Worm (Caenorhabditis elegans) whole organism, L4/young adult: ENCODE measurements around the gene fipr-5.

Source experiments
- W03F9.2 ChIP-seq: fragments of 150-350 bp; optimal IDR thresholded peaks from 2 replicates; lab custom pipeline; 2014; ENCODE audit warnings: missing biosample characterization, missing genetic modification characterization
- dao-5 ChIP-seq: sonication (generic microtip); optimal IDR thresholded peaks from 2 replicates; lab custom pipeline; 2016; ENCODE audit warnings: missing genotype, missing genetic modification characterization, moderate library complexity, missing compliant biosample characterization
- him-1 ChIP-seq: sonication (generic microtip); optimal IDR thresholded peaks from 2 replicates; lab custom pipeline; 2016; ENCODE audit warnings: missing genotype, missing genetic modification reagents, missing genetic modification characterization, missing compliant biosample characterization

The fipr-5 gene

DNA sequence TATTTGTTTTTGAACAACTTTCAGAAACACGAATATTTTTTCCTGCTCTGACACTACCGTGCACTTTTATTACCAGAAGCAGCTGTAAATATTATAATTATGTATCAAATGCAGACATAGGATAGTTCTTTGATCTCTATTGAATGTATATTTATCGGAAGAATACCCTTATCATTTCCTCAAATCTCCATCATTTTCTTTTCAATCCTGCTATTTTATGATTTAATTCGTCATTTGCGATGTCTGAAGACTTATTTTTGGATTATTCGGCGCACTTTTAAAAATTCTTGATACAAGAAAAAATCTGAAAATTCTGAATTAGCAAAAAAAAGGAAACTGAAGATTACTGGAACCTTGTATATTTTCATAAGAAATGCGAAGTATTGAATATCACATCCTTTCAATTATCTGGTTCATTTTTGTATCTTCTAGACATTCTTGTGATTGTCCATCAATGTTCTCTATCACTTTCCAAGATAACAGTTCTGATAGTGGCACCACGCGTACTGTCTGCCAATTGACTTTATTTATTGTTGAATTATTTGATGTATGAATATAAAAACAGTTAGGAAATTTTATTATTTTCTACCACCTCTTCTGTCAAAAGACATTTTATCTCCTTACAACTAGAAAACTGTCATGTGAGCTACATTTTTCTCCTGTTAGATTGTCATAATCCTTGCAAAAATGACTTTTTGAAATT, 23.0 kb upstream of the fipr-5 start:
- TF ChIP-seq him-1 (tag; lab: Kevin White, UChicago), result no peak
- no peak for TF ChIP-seq dao-5 (tag; lab: Kevin White, UChicago)
- TF ChIP-seq W03F9.2, result no peak

DNA sequence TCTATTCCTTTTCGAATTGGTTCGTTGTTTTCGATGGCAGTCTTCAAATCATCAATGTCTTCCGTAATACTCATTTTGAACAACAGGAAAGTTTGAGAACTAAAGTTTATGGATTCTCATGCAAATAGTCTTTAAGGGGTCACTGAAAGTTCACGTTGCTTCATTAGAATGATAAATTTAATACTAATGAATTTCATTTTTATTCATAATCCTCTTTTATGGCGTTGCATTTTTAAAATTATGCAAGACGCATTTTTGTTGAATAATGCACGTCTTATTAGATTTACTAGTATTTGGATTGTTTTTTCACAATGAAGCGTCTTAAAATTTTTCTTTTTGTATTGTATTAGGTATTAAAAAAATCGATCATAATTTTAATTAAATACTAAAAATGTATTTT, 21.9 kb upstream of the fipr-5 start, which contains the start of gene C12D8.9:
C12D8.9 (minus strand) TSS at position 101 of the 400 bp plus-strand sequence.
- TF ChIP-seq dao-5 (tag; lab: Kevin White, UChicago) (no peak), W03F9.2 (no peak), him-1 (tag; lab: Kevin White, UChicago) (no peak)

DNA sequence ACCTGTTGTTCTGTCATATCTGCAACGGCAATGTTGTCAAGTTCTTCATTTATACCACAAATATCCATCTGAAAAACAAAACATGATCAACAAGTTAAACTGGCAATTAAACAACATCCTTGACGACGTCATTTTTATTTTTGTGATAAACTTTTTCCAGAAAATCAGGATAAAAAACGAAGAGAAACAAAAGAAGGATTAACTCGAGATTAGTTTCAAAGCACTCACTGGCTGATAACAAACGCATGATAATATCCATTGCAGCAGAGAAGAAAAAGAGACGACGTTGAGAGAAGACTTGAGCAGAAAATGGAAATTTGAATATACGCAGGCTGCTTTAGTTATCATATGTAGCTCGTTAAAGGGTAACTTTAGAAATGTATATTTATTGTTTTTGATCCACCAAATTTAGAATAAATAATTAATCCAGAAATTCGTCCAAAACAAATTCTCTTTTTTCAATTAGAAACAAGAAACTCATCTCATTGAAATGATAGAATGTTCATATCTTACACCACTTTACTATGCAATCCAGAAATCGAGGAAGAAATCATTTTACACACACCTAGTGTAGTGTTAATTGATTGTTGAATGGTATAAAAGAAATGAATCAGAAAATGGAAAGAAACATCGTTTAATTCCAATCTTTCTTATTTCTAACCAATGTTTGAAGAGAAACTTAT, 20.0 kb upstream of the fipr-5 start, which contains the start of the genes C12D8.21 and col-148:
C12D8.21 (minus strand) TSS at position 68 of the 683 bp plus-strand sequence.
col-148 (plus strand) TSS at position 633 of the 683 bp plus-strand sequence.
- no peak for TF ChIP-seq dao-5 (tag; lab: Kevin White, UChicago)
- TF ChIP-seq W03F9.2, result no peak
- TF ChIP-seq him-1 (tag; lab: Kevin White, UChicago), result no peak

DNA sequence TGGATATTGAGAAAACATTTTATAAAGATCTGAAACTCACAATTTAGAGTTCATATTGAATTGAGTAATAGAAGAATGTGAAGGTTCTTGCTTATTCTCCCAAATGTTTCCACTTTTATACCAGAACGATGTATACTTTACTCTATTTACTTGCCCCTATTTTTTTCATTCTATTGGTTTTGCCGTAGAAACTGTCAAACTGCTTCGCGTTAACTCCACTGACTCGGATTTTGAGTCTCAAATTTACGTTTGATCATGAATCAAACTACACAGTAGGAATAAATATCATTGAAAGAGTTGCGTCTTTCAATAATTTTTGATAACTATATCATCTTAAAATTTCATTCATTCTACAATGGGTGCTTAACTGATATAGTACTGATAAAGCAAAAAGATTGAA, 18.6 kb upstream of the fipr-5 start, which contains the start of gene fipr-8:
fipr-8 (minus strand) TSS at position 101 of the 400 bp plus-strand sequence.
- TF ChIP-seq W03F9.2 (no peak), dao-5 (tag; lab: Kevin White, UChicago) (no peak), him-1 (tag; lab: Kevin White, UChicago) (no peak)

DNA sequence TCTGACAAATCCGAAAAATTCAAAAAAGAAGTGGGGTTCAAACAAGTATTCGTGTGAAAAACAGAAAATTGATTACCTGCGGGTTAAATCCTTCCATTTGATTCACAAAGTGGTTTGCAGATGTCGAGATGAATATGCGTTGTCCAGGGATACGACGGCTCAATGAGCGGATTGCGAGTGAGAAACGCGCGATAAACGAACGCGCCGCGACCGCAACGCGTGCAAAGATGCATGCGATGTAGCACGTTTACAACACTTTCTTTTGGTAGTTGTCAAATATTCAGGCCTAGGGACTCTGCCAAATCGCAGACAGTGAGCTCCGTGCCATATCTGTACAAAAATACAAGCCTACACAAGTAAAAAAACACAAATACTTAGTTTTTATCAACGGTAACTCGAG, 17.4 kb upstream of the fipr-5 start, which contains the start of gene fubl-1:
fubl-1 (minus strand) TSS at position 202 of the 400 bp plus-strand sequence.
- TF ChIP-seq W03F9.2, result no peak
- no peak for TF ChIP-seq him-1 (tag; lab: Kevin White, UChicago)
- no peak for TF ChIP-seq dao-5 (tag; lab: Kevin White, UChicago)

DNA sequence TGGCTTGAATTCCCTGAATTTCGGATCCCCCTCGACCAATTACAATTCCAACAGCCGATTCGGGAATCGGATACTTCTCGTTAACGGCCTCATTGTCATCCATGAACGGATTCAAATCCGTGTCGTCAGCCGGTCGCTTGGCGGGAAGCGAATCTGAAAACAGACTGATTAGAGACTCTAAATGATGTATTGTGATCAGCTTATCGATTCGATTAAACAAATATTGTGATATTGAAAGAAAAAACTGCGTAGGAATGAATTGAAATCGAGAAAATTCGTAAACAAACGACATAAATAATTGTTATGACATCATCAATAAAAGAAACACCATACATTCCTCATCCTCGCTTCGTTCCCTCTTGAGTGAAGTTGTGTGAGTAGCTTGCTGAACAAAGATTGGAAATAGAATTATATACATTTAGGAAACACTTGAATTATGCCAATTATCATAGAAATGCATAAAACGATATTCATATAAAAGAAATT, 16.8 kb upstream of the fipr-5 start:
- TF ChIP-seq W03F9.2, result no peak
- no peak for TF ChIP-seq dao-5 (tag; lab: Kevin White, UChicago)
- TF ChIP-seq him-1 (tag; lab: Kevin White, UChicago), result no peak

DNA sequence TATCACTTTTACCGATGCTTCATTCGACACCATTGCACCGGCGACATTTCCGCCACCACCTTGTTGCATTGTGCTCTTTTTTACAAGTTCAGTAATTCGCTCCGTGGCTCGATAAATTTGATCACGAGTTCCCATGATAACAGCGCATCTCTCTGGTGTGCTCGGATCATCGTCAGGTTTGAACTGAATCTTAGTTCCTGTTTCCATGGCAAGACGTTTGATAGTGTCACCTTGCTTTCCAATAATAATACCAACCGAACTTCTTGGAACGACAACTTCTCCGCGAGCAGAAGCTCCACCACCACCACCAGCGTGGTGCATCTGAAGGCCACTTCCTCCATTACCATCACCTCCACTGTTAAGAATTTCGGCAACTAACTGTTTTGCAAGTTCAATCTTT, 16.0 kb upstream of the fipr-5 start:
- no peak for TF ChIP-seq him-1 (tag; lab: Kevin White, UChicago)
- TF ChIP-seq dao-5 (tag; lab: Kevin White, UChicago), result no peak
- no peak for TF ChIP-seq W03F9.2

DNA sequence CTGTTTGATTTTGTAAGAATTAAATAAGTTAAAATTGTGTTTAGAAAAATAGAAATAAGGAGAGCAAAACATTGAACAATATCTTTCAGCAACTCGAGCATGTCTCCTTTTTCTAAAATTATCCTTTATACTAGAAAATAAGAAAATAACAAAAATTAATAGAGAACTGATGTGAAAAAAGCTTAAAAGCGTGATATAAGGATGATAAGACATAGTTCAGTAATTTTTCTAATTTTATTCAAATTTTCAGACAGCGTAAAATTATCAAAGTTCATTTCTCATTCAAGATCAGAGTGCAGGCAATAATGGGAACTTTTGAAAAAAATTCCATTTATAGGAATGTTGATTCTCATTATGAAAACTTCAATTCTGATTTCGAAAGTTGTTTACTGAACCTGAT, 12.1 kb upstream of the fipr-5 start, which contains the start of gene str-182:
str-182 (minus strand) TSS at position 101 of the 400 bp plus-strand sequence.
- TF ChIP-seq him-1 (tag; lab: Kevin White, UChicago), result no peak
- TF ChIP-seq W03F9.2, result no peak
- TF ChIP-seq dao-5 (tag; lab: Kevin White, UChicago), result no peak

DNA sequence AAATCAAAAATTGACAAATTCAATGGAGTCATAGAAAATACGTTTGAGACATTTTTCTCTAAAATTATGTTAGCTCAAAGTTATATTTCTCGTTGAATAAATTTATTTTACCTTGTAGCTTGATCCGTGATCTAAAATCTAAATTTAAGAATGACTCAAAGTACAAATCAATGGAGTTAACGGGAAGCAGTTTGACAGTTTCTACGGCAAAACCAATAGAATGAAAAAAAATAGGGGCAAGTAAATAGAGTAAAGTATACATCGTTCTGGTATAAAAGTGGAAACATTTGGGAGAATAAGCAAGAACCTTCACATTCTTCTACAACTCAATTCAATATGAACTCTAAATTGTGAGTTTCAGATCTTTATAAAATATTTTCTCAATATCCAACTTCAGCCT, 9.7 kb upstream of the fipr-5 start, which contains the start of gene fipr-6:
fipr-6 (plus strand) TSS at position 301 of the 400 bp plus-strand sequence.
- no peak for TF ChIP-seq him-1 (tag; lab: Kevin White, UChicago)
- no peak for TF ChIP-seq dao-5 (tag; lab: Kevin White, UChicago)
- no peak for TF ChIP-seq W03F9.2

DNA sequence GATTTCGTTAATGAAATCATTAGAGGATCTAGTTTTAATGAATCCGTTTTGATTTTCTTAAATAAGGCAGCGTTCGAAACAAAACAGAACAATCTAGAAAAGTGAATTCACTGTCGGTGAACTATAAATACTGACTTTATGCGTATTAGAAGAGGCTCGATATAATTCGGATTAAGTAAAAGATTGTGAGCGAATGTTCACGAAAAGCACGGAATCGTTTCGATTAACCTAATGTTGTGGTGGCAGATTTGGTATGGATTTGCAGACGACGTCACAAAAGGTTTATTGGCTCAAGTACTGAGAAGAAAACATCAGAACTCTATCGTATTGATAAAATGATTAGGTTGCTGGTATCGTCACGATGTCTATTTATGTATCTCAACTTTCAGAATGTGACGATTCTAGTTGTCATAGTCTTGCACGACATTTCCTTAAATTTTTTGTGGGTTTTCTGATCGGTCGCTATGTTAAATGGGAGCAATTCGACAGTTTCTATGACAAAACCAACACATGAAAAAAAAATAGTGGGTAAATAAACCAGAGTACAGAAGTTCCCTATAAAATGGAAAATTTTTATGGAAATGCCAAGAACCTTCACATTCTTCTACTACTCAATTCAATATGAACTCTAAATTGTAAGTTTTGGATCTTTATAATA, 8.1 kb upstream of the fipr-5 start, which contains the start of the genes pyt-1 and fipr-7:
pyt-1 (minus strand) TSS at position 101 of the 658 bp plus-strand sequence.
fipr-7 (plus strand) TSS at position 608 of the 658 bp plus-strand sequence.
- TF ChIP-seq him-1 (tag; lab: Kevin White, UChicago) (no peak), dao-5 (tag; lab: Kevin White, UChicago) (no peak), W03F9.2 (no peak)

DNA sequence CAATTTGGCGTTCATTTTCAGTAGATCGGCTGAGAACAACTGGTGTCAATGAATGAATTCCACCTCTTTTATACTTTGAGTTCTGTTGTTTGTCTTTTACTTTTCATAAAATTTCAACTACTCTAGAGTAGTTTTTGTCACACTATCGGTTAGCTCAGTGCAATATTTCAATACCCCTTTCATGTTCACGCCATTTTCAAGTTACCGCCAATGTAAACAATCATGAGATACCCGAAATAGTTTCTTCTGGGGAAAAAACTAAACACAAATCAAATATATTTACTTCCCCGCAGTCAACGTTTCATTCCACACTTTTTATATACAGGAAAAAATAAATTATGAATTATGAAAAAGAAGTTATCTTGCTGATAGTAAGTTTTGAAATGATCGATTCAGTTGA, 7.1 kb upstream of the fipr-5 start, which contains the start of gene fipr-4:
fipr-4 (minus strand) TSS at position 101 of the 400 bp plus-strand sequence.
- TF ChIP-seq dao-5 (tag; lab: Kevin White, UChicago), result no peak

DNA sequence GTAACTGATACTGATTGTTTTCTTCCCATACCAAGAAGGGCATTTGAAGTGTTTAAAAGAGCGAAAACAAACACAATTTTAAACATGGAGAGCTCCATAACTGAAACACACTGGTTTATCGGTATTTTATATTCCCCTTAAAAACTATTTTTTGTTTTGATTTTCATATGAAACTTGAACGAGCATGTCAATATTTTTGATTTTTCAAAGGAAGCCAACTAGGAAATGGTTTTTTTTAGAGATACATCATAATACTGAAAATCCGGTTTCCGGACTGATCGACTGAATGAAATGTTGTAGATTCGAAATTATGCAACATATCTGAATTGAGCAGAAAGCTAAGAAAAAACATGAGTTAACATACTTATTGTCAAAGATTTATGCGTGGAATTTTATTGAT, 6.1 kb upstream of the fipr-5 start, which contains the start of gene ttr-19:
ttr-19 (minus strand) TSS at position 101 of the 400 bp plus-strand sequence.
- no peak for TF ChIP-seq W03F9.2
- TF ChIP-seq him-1 (tag; lab: Kevin White, UChicago), result no peak
- TF ChIP-seq dao-5 (tag; lab: Kevin White, UChicago), result no peak

DNA sequence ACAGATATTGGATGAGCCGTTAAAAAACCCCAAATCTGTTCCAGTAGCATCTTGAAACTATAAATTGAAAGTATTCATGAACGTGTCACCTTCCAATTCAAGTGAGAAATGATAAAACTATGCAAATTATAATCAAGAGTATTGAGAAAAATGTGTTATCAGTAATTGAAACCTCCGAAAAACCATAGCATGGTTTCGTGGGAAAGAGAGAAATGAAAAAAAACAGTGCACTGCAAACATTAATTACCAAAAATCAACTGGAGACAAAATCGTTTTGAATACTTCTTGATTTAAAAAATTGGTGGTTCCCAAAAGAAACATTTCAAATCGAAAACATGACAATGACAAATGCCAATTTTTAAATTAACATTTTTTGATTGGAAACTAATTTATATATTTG, 4.4 kb upstream of the fipr-5 start, which contains the start of gene daf-36:
daf-36 (minus strand) TSS at position 101 of the 400 bp plus-strand sequence.
- TF ChIP-seq W03F9.2 (no peak), him-1 (tag; lab: Kevin White, UChicago) (no peak), dao-5 (tag; lab: Kevin White, UChicago) (no peak)
